Worm (Caenorhabditis elegans) whole organism, L4 larva: ENCODE results near the gene pals-32.

Source experiments
- aly-2 ChIP-seq: sonication (generic microtip); optimal IDR thresholded peaks from 2 replicates; lab custom pipeline; 2018; ENCODE audit warnings: missing biosample characterization, missing genetic modification characterization
- ceh-28 ChIP-seq: fragments of 150-350 bp; optimal IDR thresholded peaks from 2 replicates; lab custom pipeline; 2014; ENCODE audit warnings: missing biosample characterization, missing genetic modification reagents, missing genetic modification characterization

ce11 chrV:2922594-2922993 lies 26.2 kb downstream of the pals-32 start, which contains the start of gene srh-38:
- TF ChIP-seq aly-2 (tag; lab: Kevin White, UChicago) (no peak), ceh-28 (tag; lab: Kevin White, UChicago) (no peak)
